Worm (Caenorhabditis elegans) whole organism, L4 larva: ENCODE measurements around the gene Y54G2A.45.

Experiments
- egl-27 ChIP-seq: sonication (generic microtip); optimal IDR thresholded peaks from 3 replicates; lab custom pipeline; 2017; ENCODE audit warnings: missing biosample characterization, missing genetic modification reagents, missing genetic modification characterization
- fos-1 ChIP-seq: fragments of 150-350 bp; optimal IDR thresholded peaks from 2 replicates; lab custom pipeline; 2014; ENCODE audit warnings: missing biosample characterization, missing genetic modification characterization
- lin-1 ChIP-seq: fragments of 200-800 bp; sonication (Bioruptor generic); IDR thresholded peaks from 2 replicates; pipeline ENCODE4 v1.3.6; 2022; ENCODE audit warnings: missing genetic modification reagents, missing genetic modification characterization, missing compliant biosample characterization
- unc-39 ChIP-seq: sonication (generic microtip); optimal IDR thresholded peaks from 2 replicates; lab custom pipeline; 2017; ENCODE audit warnings: missing biosample characterization, missing genetic modification characterization
- unc-62 ChIP-seq, 3 experiments: fragments of 150-350 bp in 1 of 3; sonication (generic microtip); optimal IDR thresholded peaks in 2 of 3; peaks in 1 of 3; 1 replicate in 1 of 3; 2 replicates in 2 of 3; lab custom pipeline; 2014 to 2017; ENCODE audit warnings: missing biosample characterization in 3 of 3, missing genetic modification characterization in 3 of 3, missing genetic modification reagents in 3 of 3, missing genotype in 1 of 3

- TF ChIP-seq fos-1 = no peak
- no peak for TF ChIP-seq unc-39 (tag; lab: Kevin White, UChicago)
- TF ChIP-seq lin-1 (GFP tag; lab: Robert Waterston, UW) = no peak
- TF ChIP-seq egl-27 (tag; lab: Kevin White, UChicago) = no peak
- TF ChIP-seq unc-62 (GFP tag; optimal IDR thresholded peaks at IDR 0.05 in 1 of 2; lab: Kevin White, UChicago) = no peak
- no peak for TF ChIP-seq unc-62 (tag; optimal IDR thresholded peaks at IDR 0.05; lab: Kevin White, UChicago)
These were observed 20.6 kb upstream of the Y54G2A.45 start for ce11 chrIV:2785057-2785456.
